Fruit fly (Drosophila melanogaster): ENCODE measurements around the gene CG5418.

CG5418 gene

dm6 chr2L:12495196-12495595 is 42.2 kb upstream of the CG5418 start (continued):
- TF ChIP-seq unc-4 (GFP tag; IDR thresholded peaks at IDR 0.05; ENCODE audit: partially characterized antibody) (no peak), Mrtf (GFP tag; IDR thresholded peaks at IDR 0.05) (no peak), sens (GFP tag) (peak; percentile 48), CG17802 (tag; optimal IDR thresholded peaks at IDR 0.05) (no peak), gce (GFP tag; IDR thresholded peaks at IDR 0.05) (0 out of 3 replicates have a peak, but pooled peaks have one; percentile 1), mirr (GFP tag; optimal IDR thresholded peaks at IDR 0.05) (peak; percentile 11), CG4820 (GFP tag; optimal IDR thresholded peaks at IDR 0.05) (no peak), CG17912 (GFP tag; optimal IDR thresholded peaks at IDR 0.05) (no peak), chinmo (GFP tag; IDR thresholded peaks at IDR 0.05; ENCODE audit: partially characterized antibody) (no peak), CG10209 (GFP tag; optimal IDR thresholded peaks at IDR 0.05) (no peak), mam (GFP tag; optimal IDR thresholded peaks at IDR 0.05) (no peak), kni (GFP tag; optimal IDR thresholded peaks at IDR 0.05) (no peak), CG7357 (GFP tag; IDR thresholded peaks at IDR 0.05) (no peak), Pdp1 (GFP tag; optimal IDR thresholded peaks at IDR 0.05) (peak in 1 of 2 experiments; percentile 1), CG17361 (GFP tag; IDR thresholded peaks at IDR 0.05) (no peak), dimm (GFP tag; IDR thresholded peaks at IDR 0.05) (no peak), pb (GFP tag; optimal IDR thresholded peaks at IDR 0.05) (no peak), CG4404 (GFP tag; IDR thresholded peaks at IDR 0.05) (no peak), zfh2 (GFP tag; optimal IDR thresholded peaks at IDR 0.05) (no peak), exex (tag; optimal IDR thresholded peaks at IDR 0.05) (peak; percentile 64)

dm6 chr2L:12493771-12494317 is 40.8 kb upstream of the CG5418 start:
- TF ChIP-seq CG2120 (GFP tag; optimal IDR thresholded peaks at IDR 0.05) (peak; percentile 30), slou (GFP tag; optimal IDR thresholded peaks at IDR 0.05) (no peak), dpn (GFP tag; optimal IDR thresholded peaks at IDR 0.05) (peak in 1 of 2 experiments; percentile 9), GATAe (GFP tag; conservative IDR thresholded peaks at IDR 0.05) (peak; percentile 86), Atf3 (GFP tag; optimal IDR thresholded peaks at IDR 0.05) (no peak), CG17359 (tag; optimal IDR thresholded peaks at IDR 0.05) (peak; percentile 83), disco-r (GFP tag; optimal IDR thresholded peaks at IDR 0.05) (no peak), mirr (GFP tag; optimal IDR thresholded peaks at IDR 0.05) (peak; percentile 44), gem (tag; optimal IDR thresholded peaks at IDR 0.05) (peak; percentile 22), PHDP (tag; optimal IDR thresholded peaks at IDR 0.05) (no peak), CkIIα-i1 (GFP tag; IDR thresholded peaks at IDR 0.05) (no peak), BtbVII (GFP tag; optimal IDR thresholded peaks at IDR 0.05) (peak; percentile 56), CG2678 (tag; optimal IDR thresholded peaks at IDR 0.05) (peak; percentile 34), z (GFP tag; IDR thresholded peaks at IDR 0.05) (0 out of 3 replicates have a peak, but pooled peaks have one; percentile 38), Deaf1 (tag; optimal IDR thresholded peaks at IDR 0.05) (peak; percentile 44), exex (tag; optimal IDR thresholded peaks at IDR 0.05) (peak; percentile 90), Atf-2 (GFP tag; optimal IDR thresholded peaks at IDR 0.05) (no peak), org-1 (GFP tag; optimal IDR thresholded peaks at IDR 0.05) (peak; percentile 24), row (GFP tag; IDR thresholded peaks at IDR 0.05) (peak; percentile 14; the same call in 1 of the 3 replicates), zfh2 (GFP tag; optimal IDR thresholded peaks at IDR 0.05) (peak; percentile 17), CG3281 (GFP tag; optimal IDR thresholded peaks at IDR 0.05) (peak; percentile 46), ranshi (GFP tag; IDR thresholded peaks at IDR 0.05) (0 out of 2 replicates have a peak, but pooled peaks have one; percentile 14), slbo (GFP tag; IDR thresholded peaks at IDR 0.05) (peak; percentile 42; the same call in 1 of the 2 replicates), CG4617 (GFP tag; optimal IDR thresholded peaks at IDR 0.05; ENCODE audit: borderline replicate concordance) (no peak), corto (GFP tag; optimal IDR thresholded peaks at IDR 0.05) (peak; percentile 74), Vsx1 (GFP tag; optimal IDR thresholded peaks at IDR 0.05) (peak; percentile 85), CG13424 (tag; optimal IDR thresholded peaks at IDR 0.05) (no peak), CG1233 (GFP tag; optimal IDR thresholded peaks at IDR 0.05) (peak; percentile 17), H2.0 (GFP tag; IDR thresholded peaks at IDR 0.05) (0 out of 2 replicates have a peak, but pooled peaks have one; percentile 4), grn (GFP tag; optimal IDR thresholded peaks at IDR 0.05) (peak; percentile 98), CG31224 (GFP tag; IDR thresholded peaks at IDR 0.05) (no peak), stwl (tag; optimal IDR thresholded peaks at IDR 0.05) (no peak), CG12942 (GFP tag; optimal IDR thresholded peaks at IDR 0.05) (no peak)
